Fruit fly (Drosophila melanogaster): Measurements from ENCODE around the gene COX8.

COX8 gene

DNA sequence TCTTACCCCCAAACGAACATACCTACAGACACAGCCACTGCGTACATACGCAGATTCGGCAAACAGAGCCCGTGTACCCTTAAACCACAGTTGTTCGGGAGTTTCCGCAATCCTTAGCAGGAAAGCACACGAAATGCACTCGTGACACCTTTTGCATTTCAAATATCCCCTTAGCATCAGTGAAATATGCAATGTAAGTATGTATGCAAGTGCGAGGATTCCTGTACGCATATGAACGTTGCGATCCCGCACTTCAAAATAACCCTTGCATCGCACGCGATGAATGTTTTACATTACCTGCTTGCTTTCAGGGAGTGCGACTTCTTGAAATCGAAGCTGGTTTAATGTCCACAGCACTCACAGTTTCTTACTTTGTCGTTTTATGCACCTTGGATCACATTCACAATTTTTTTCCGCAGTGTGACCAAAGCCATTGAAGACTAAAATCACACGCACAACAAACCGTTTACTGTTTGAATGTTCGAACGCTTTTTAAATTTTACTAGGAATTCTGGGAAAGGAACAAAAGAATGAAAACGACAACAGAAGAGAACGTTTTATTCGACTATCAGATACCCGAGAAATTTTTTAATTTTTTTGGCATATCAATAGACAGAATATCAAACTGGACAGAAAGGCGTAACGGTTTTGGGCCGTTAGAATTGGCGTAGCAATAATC is 5.8 kb downstream of the COX8 start, which contains the start of gene Mkrn1 (continued):
- TF ChIP-seq CG8478 (optimal IDR thresholded peaks at IDR 0.05) = no peak
- TF ChIP-seq prd (optimal IDR thresholded peaks at IDR 0.05) = no peak
- no peak for TF ChIP-seq prd (GFP tag; IDR thresholded peaks at IDR 0.05)
- no peak for TF ChIP-seq Jarid2 (GFP tag; optimal IDR thresholded peaks at IDR 0.05)
- TF ChIP-seq Nf-YA (GFP tag; IDR thresholded peaks at IDR 0.05) = no peak
- no peak for TF ChIP-seq CG17328 (GFP tag; IDR thresholded peaks at IDR 0.05)
- TF ChIP-seq croc (GFP tag; conservative IDR thresholded peaks at IDR 0.05) = no peak
- no peak for TF ChIP-seq cato (GFP tag; optimal IDR thresholded peaks at IDR 0.05; ENCODE audit: borderline replicate concordance)
- TF ChIP-seq Ssrp (tag; optimal IDR thresholded peaks at IDR 0.05) = no peak
- no peak for TF ChIP-seq TFAM (GFP tag; optimal IDR thresholded peaks at IDR 0.05)
- no peak for TF ChIP-seq gce (GFP tag; IDR thresholded peaks at IDR 0.05)
- TF ChIP-seq CG4820 (GFP tag; optimal IDR thresholded peaks at IDR 0.05) = no peak
- peak; percentile 58; the same call in 2 of the 3 replicates for TF ChIP-seq knrl (GFP tag; IDR thresholded peaks at IDR 0.05; ENCODE audit: partially characterized antibody)
- TF ChIP-seq CG17385 (GFP tag; optimal IDR thresholded peaks at IDR 0.05) = no peak
- no peak for TF ChIP-seq Rfx (GFP tag; IDR thresholded peaks at IDR 0.05)
- no peak for TF ChIP-seq CG16815 (GFP tag; optimal IDR thresholded peaks at IDR 0.05)
- no peak for TF ChIP-seq dan (GFP tag; IDR thresholded peaks at IDR 0.05)
- no peak for TF ChIP-seq Fer1 (GFP tag; optimal IDR thresholded peaks at IDR 0.05)
- TF ChIP-seq CG15601 (tag; optimal IDR thresholded peaks at IDR 0.05) = no peak
- TF ChIP-seq Antp (GFP tag; optimal IDR thresholded peaks at IDR 0.05) = no peak
- no peak for TF ChIP-seq twi (tag; optimal IDR thresholded peaks at IDR 0.05)
- no peak for TF ChIP-seq slbo (GFP tag; IDR thresholded peaks at IDR 0.05)
- no peak for TF ChIP-seq tap (tag; optimal IDR thresholded peaks at IDR 0.05)
- TF ChIP-seq CG12219 (GFP tag; optimal IDR thresholded peaks at IDR 0.05) = no peak
- no peak for TF ChIP-seq CG32772 (GFP tag; IDR thresholded peaks at IDR 0.05)
- no peak for TF ChIP-seq Dbx (GFP tag; IDR thresholded peaks at IDR 0.05)
- TF ChIP-seq CG1529 (GFP tag; optimal IDR thresholded peaks at IDR 0.05) = no peak
- TF ChIP-seq ham (GFP tag; IDR thresholded peaks at IDR 0.05) = no peak
- TF ChIP-seq crp (GFP tag; optimal IDR thresholded peaks at IDR 0.05) = peak in 1 of 2 experiments; percentile 1
- no peak for TF ChIP-seq CG7928 (GFP tag; optimal IDR thresholded peaks at IDR 0.05)
- TF ChIP-seq CG17186 (GFP tag; optimal IDR thresholded peaks at IDR 0.05) = peak; percentile 40
- no peak for TF ChIP-seq CrebB (tag; optimal IDR thresholded peaks at IDR 0.05)
- TF ChIP-seq sd (tag; optimal IDR thresholded peaks at IDR 0.05) = no peak
- TF ChIP-seq CG18764 (GFP tag; optimal IDR thresholded peaks at IDR 0.05) = no peak
- no peak for TF ChIP-seq dati (GFP tag; IDR thresholded peaks at IDR 0.05)
- no peak for TF ChIP-seq toy (GFP tag; IDR thresholded peaks at IDR 0.05)
- no peak for TF ChIP-seq Sox102F (GFP tag; optimal IDR thresholded peaks at IDR 0.05)
- TF ChIP-seq CG8388 (GFP tag; optimal IDR thresholded peaks at IDR 0.05) = no peak
- no peak for TF ChIP-seq chm (GFP tag; IDR thresholded peaks at IDR 0.05)
- TF ChIP-seq slp2 (GFP tag; optimal IDR thresholded peaks at IDR 0.05) = no peak
- no peak for TF ChIP-seq CG8281 (tag; optimal IDR thresholded peaks at IDR 0.05)
- no peak for TF ChIP-seq p53 (GFP tag; optimal IDR thresholded peaks at IDR 0.05)
- no peak for TF ChIP-seq CG11247 (GFP tag; IDR thresholded peaks at IDR 0.05)
- TF ChIP-seq Kr (GFP tag; optimal IDR thresholded peaks at IDR 0.05) = no peak
- TF ChIP-seq CG4617 (GFP tag; optimal IDR thresholded peaks at IDR 0.05; ENCODE audit: borderline replicate concordance) = peak; percentile 96
- no peak for TF ChIP-seq trh (GFP tag; optimal IDR thresholded peaks at IDR 0.05)
- TF ChIP-seq corto (GFP tag; optimal IDR thresholded peaks at IDR 0.05) = no peak
- TF ChIP-seq Pdp1 (GFP tag; optimal IDR thresholded peaks at IDR 0.05) = peak in 1 of 2 experiments; percentile 21
- no peak for TF ChIP-seq CG9437 (GFP tag; optimal IDR thresholded peaks at IDR 0.05)
- peak; percentile 29; the same call in 1 of the 3 replicates for TF ChIP-seq Doc3 (GFP tag; IDR thresholded peaks at IDR 0.05; ENCODE audit: partially characterized antibody)
- TF ChIP-seq dpn (GFP tag; optimal IDR thresholded peaks at IDR 0.05) = no peak

Measured in whole organism, embryonic.